Fruit fly (Drosophila melanogaster): ENCODE measurements around the gene CG11307.

Gene CG11307

dm6 chr3L:21642908-21643572 is 25.6 kb downstream of the CG11307 start:
- TF ChIP-seq pad (GFP tag; optimal IDR thresholded peaks at IDR 0.05) = no peak
- TF ChIP-seq bab1 (GFP tag; optimal IDR thresholded peaks at IDR 0.05) = no peak
- no peak for TF ChIP-seq CG7045 (GFP tag; optimal IDR thresholded peaks at IDR 0.05)
- TF ChIP-seq ovo (GFP tag; optimal IDR thresholded peaks at IDR 0.05) = no peak
- no peak for TF ChIP-seq toe (GFP tag; optimal IDR thresholded peaks at IDR 0.05)
- TF ChIP-seq tj (GFP tag; optimal IDR thresholded peaks at IDR 0.05) = no peak
- no peak for TF ChIP-seq CG11617 (GFP tag; optimal IDR thresholded peaks at IDR 0.05)
- TF ChIP-seq CG12768 (GFP tag; optimal IDR thresholded peaks at IDR 0.05) = no peak
- no peak for TF ChIP-seq Crg-1 (GFP tag; optimal IDR thresholded peaks at IDR 0.05)
- TF ChIP-seq CG33017 (tag; optimal IDR thresholded peaks at IDR 0.05) = no peak

dm6 chr3L:21644176-21644575 is 26.8 kb downstream of the CG11307 start:
- TF ChIP-seq ovo (GFP tag; optimal IDR thresholded peaks at IDR 0.05) (no peak), CG5204 (GFP tag; optimal IDR thresholded peaks at IDR 0.05) (no peak), kay (GFP tag; ENCODE audit: borderline replicate concordance) (no peak), Crg-1 (GFP tag; optimal IDR thresholded peaks at IDR 0.05) (no peak), CG12768 (GFP tag; optimal IDR thresholded peaks at IDR 0.05) (no peak), CG7101 (tag; optimal IDR thresholded peaks at IDR 0.05) (no peak), CG7045 (GFP tag; optimal IDR thresholded peaks at IDR 0.05) (no peak), cnc (optimal IDR thresholded peaks at IDR 0.05) (no peak)

dm6 chr3L:21644607-21645006 is 27.2 kb downstream of the CG11307 start, which contains the start of gene CG43980:
TSS of gene CG43980 (plus strand) at chr3L:21644958.
- TF ChIP-seq Clk (GFP tag; optimal IDR thresholded peaks at IDR 0.05) (no peak), CG7101 (tag; optimal IDR thresholded peaks at IDR 0.05) (no peak), cnc (optimal IDR thresholded peaks at IDR 0.05) (no peak), Mnt (GFP tag; optimal IDR thresholded peaks at IDR 0.05) (no peak)

dm6 chr3L:21645878-21646277 is 28.5 kb downstream of the CG11307 start:
- TF ChIP-seq Hr96 (GFP tag; optimal IDR thresholded peaks at IDR 0.05) (no peak), bab1 (GFP tag; optimal IDR thresholded peaks at IDR 0.05) (no peak), Mnt (GFP tag; optimal IDR thresholded peaks at IDR 0.05) (no peak), Clk (GFP tag; optimal IDR thresholded peaks at IDR 0.05) (no peak), CG12768 (GFP tag; optimal IDR thresholded peaks at IDR 0.05) (no peak), CG14711 (tag; optimal IDR thresholded peaks at IDR 0.05) (no peak), cnc (optimal IDR thresholded peaks at IDR 0.05) (no peak), toe (GFP tag; optimal IDR thresholded peaks at IDR 0.05) (no peak), pad (GFP tag; optimal IDR thresholded peaks at IDR 0.05) (no peak), kay (GFP tag; ENCODE audit: borderline replicate concordance) (no peak), cic (GFP tag; optimal IDR thresholded peaks at IDR 0.05) (no peak), CG5204 (GFP tag; optimal IDR thresholded peaks at IDR 0.05) (no peak), CG1620 (GFP tag; optimal IDR thresholded peaks at IDR 0.05) (no peak), Crg-1 (GFP tag; optimal IDR thresholded peaks at IDR 0.05) (no peak), CG11617 (GFP tag; optimal IDR thresholded peaks at IDR 0.05) (no peak), tj (GFP tag; optimal IDR thresholded peaks at IDR 0.05) (no peak)

dm6 chr3L:21647853-21648252 is 30.4 kb downstream of the CG11307 start:
- TF ChIP-seq Crg-1 (GFP tag; optimal IDR thresholded peaks at IDR 0.05) (no peak), pad (GFP tag; optimal IDR thresholded peaks at IDR 0.05) (no peak), cic (GFP tag; optimal IDR thresholded peaks at IDR 0.05) (no peak), cnc (optimal IDR thresholded peaks at IDR 0.05) (no peak), CG12768 (GFP tag; optimal IDR thresholded peaks at IDR 0.05) (no peak), CG5204 (GFP tag; optimal IDR thresholded peaks at IDR 0.05) (no peak), toe (GFP tag; optimal IDR thresholded peaks at IDR 0.05) (no peak), tj (GFP tag; optimal IDR thresholded peaks at IDR 0.05) (no peak), Clk (GFP tag; optimal IDR thresholded peaks at IDR 0.05) (no peak), CG11617 (GFP tag; optimal IDR thresholded peaks at IDR 0.05) (no peak), bab1 (GFP tag; optimal IDR thresholded peaks at IDR 0.05) (no peak), Hr96 (GFP tag; optimal IDR thresholded peaks at IDR 0.05) (no peak), CG33017 (tag; optimal IDR thresholded peaks at IDR 0.05) (no peak), CG7045 (GFP tag; optimal IDR thresholded peaks at IDR 0.05) (no peak), ovo (GFP tag; optimal IDR thresholded peaks at IDR 0.05) (no peak), Mnt (GFP tag; optimal IDR thresholded peaks at IDR 0.05) (no peak), CG1620 (GFP tag; optimal IDR thresholded peaks at IDR 0.05) (no peak), CG14711 (tag; optimal IDR thresholded peaks at IDR 0.05) (no peak)

- TF ChIP-seq cic (GFP tag; optimal IDR thresholded peaks at IDR 0.05) (no peak), toe (GFP tag; optimal IDR thresholded peaks at IDR 0.05) (no peak), CG33017 (tag; optimal IDR thresholded peaks at IDR 0.05) (no peak), CG7045 (GFP tag; optimal IDR thresholded peaks at IDR 0.05) (no peak), Crg-1 (GFP tag; optimal IDR thresholded peaks at IDR 0.05) (no peak), ovo (GFP tag; optimal IDR thresholded peaks at IDR 0.05) (no peak)
Observed at dm6 chr3L:21651412-21651811, 34.0 kb downstream of the CG11307 start.

DNA sequence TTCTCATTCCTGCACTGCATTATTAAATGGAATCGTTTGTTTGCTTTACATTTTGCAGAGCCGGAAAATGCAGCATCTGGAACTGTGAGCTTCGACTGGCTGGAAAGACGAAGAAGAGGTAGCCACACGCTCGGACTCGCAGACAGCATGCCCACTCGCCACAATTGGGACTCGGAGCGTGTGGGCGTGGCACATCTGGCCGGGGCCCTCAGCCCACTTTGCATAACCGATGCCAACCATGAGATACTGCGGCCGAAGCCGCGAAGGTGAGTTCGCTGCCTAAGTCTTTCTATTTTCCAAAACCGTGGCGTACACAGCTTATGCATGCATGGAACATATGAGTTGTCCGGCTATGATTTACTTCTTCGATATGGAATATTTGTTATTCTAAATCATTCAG is 34.7 kb downstream of the CG11307 start:
- TF ChIP-seq bab1 (GFP tag; optimal IDR thresholded peaks at IDR 0.05) = no peak
- TF ChIP-seq Mnt (GFP tag; optimal IDR thresholded peaks at IDR 0.05) = no peak
